Worm (Caenorhabditis elegans) whole organism, L4 larva: ENCODE data around the gene T16G1.4.

ENCODE experiments used
- F49E8.2 ChIP-seq: sonication (generic microtip); optimal IDR thresholded peaks from 2 replicates; lab custom pipeline; 2016; ENCODE audit warnings: missing compliant biosample characterization, mild to moderate bottlenecking, missing genetic modification characterization, borderline replicate concordance
- Y105C5A.15 ChIP-seq: fragments of 200-800 bp; sonication (Bioruptor generic); IDR thresholded peaks from 2 replicates; pipeline ENCODE4 v1.3.6; 2022; ENCODE audit warnings: missing genetic modification characterization, missing compliant biosample characterization
- aha-1 ChIP-seq: fragments of 150-350 bp; peaks from one replicate; lab custom pipeline; 2014; ENCODE audit warnings: missing biosample characterization, missing genetic modification characterization
- ama-1 ChIP-seq: fragments of 150-350 bp; optimal IDR thresholded peaks from 2 replicates; lab custom pipeline; 2014; ENCODE audit warnings: inconsistent platforms, mixed read lengths
- arid-1 ChIP-seq: fragments of 200-800 bp; sonication (Bioruptor generic); conservative IDR thresholded peaks from 2 replicates; pipeline ENCODE4 v1.3.6; 2022; ENCODE audit warnings: missing genetic modification reagents, missing genetic modification characterization, missing compliant biosample characterization
- ceh-44 ChIP-seq: fragments of 200-800 bp; sonication (Bioruptor generic); IDR thresholded peaks from 2 replicates; pipeline ENCODE4 v1.3.6; 2022; ENCODE audit warnings: missing genetic modification reagents, missing genetic modification characterization, missing compliant biosample characterization
- ces-1 ChIP-seq: fragments of 150-350 bp; sonication (generic microtip); optimal IDR thresholded peaks from 4 replicates; lab custom pipeline; 2014; ENCODE audit warnings: missing biosample characterization, missing genetic modification reagents, missing genetic modification characterization
- cey-2 ChIP-seq: sonication (generic microtip); optimal IDR thresholded peaks from 3 replicates; lab custom pipeline; 2017; ENCODE audit warnings: missing genetic modification characterization, mild to moderate bottlenecking, missing compliant biosample characterization, antibody characterized with exemption, borderline replicate concordance; ENCODE audit not compliant: insufficient read depth
- ctbp-1 ChIP-seq: fragments of 200-800 bp; sonication (Bioruptor generic); IDR thresholded peaks from 2 replicates; pipeline ENCODE4 v1.3.6; 2022; ENCODE audit warnings: missing genetic modification reagents, missing genetic modification characterization, missing compliant biosample characterization
- daf-12 ChIP-seq: fragments of 150-350 bp; optimal IDR thresholded peaks from 2 replicates; lab custom pipeline; 2014; ENCODE audit warnings: missing biosample characterization, missing genetic modification reagents, missing genetic modification characterization
- dmd-6 ChIP-seq: fragments of 200-800 bp; sonication (Bioruptor generic); IDR thresholded peaks from 2 replicates; pipeline ENCODE4 v1.3.6; 2022; ENCODE audit warnings: missing genetic modification reagents, missing genetic modification characterization, missing compliant biosample characterization
- dpl-1 ChIP-seq: fragments of 150-350 bp; optimal IDR thresholded peaks from 2 replicates; lab custom pipeline; 2014; ENCODE audit warnings: missing biosample characterization, missing genetic modification reagents, missing genetic modification characterization
- duxl-1 ChIP-seq: sonication (generic microtip); optimal IDR thresholded peaks from 2 replicates; lab custom pipeline; 2016; ENCODE audit warnings: mild to moderate bottlenecking, missing genetic modification characterization, moderate library complexity, missing compliant biosample characterization; ENCODE audit not compliant: poor library complexity
- dve-1 ChIP-seq: sonication (generic microtip); optimal IDR thresholded peaks from 2 replicates; lab custom pipeline; 2017; ENCODE audit warnings: antibody characterized with exemption, mild to moderate bottlenecking, missing genetic modification characterization, missing compliant biosample characterization; ENCODE audit not compliant: insufficient read depth
- egl-43 ChIP-seq: fragments of 200-800 bp; sonication (Bioruptor generic); IDR thresholded peaks from 2 replicates; pipeline ENCODE4 v1.3.6; 2022; ENCODE audit warnings: missing genetic modification reagents, missing genetic modification characterization, missing compliant biosample characterization
- hlh-11 ChIP-seq: fragments of 200-800 bp; sonication (Bioruptor generic); optimal IDR thresholded peaks from 2 replicates; lab custom pipeline; 2018; ENCODE audit warnings: mild to moderate bottlenecking, missing genetic modification characterization, missing compliant biosample characterization
- hlh-30 ChIP-seq: sonication (generic microtip); optimal IDR thresholded peaks from 2 replicates; lab custom pipeline; 2017; ENCODE audit warnings: antibody characterized with exemption, mild to moderate bottlenecking, missing genetic modification characterization, missing compliant biosample characterization; ENCODE audit not compliant: insufficient read depth
- lin-39 ChIP-seq: fragments of 150-350 bp; optimal IDR thresholded peaks from 2 replicates; lab custom pipeline; 2014; ENCODE audit warnings: missing biosample characterization, missing genetic modification reagents, missing genetic modification characterization
- madf-9 ChIP-seq: fragments of 200-800 bp; sonication (Bioruptor generic); conservative IDR thresholded peaks from 2 replicates; pipeline ENCODE4 v1.3.6; 2022; ENCODE audit warnings: missing genetic modification reagents, missing genetic modification characterization, missing compliant biosample characterization
- mxl-2 ChIP-seq: fragments of 200-800 bp; sonication (Bioruptor generic); conservative IDR thresholded peaks from 2 replicates; pipeline ENCODE4 v1.3.6; 2022; ENCODE audit warnings: missing genetic modification reagents, missing genetic modification characterization, missing compliant biosample characterization
- nhr-237 ChIP-seq: sonication (generic microtip); optimal IDR thresholded peaks from 2 replicates; lab custom pipeline; 2017; ENCODE audit warnings: missing biosample characterization, missing genetic modification characterization
- nhr-48 ChIP-seq: sonication (generic microtip); optimal IDR thresholded peaks from 2 replicates; lab custom pipeline; 2016; ENCODE audit warnings: mild to moderate bottlenecking, missing genetic modification characterization, missing compliant biosample characterization
- pqm-1 ChIP-seq: sonication (generic microtip); optimal IDR thresholded peaks from 2 replicates; lab custom pipeline; 2017; ENCODE audit warnings: missing biosample characterization, missing genetic modification characterization
- snpc-4 ChIP-seq: fragments of 150-350 bp; optimal IDR thresholded peaks from 2 replicates; lab custom pipeline; 2014; ENCODE audit warnings: missing biosample characterization, missing genetic modification characterization
- spr-3 ChIP-seq: fragments of 200-800 bp; sonication (Bioruptor generic); optimal IDR thresholded peaks from 2 replicates; lab custom pipeline; 2018; ENCODE audit warnings: mild to moderate bottlenecking, missing genetic modification characterization, missing compliant biosample characterization
- tag-97 ChIP-seq: fragments of 200-800 bp; sonication (Bioruptor generic); IDR thresholded peaks from 2 replicates; pipeline ENCODE4 v1.3.6; 2022; ENCODE audit warnings: missing genetic modification characterization, missing compliant biosample characterization
- tra-1 ChIP-seq: fragments of 200-800 bp; sonication (Bioruptor generic); IDR thresholded peaks from 2 replicates; pipeline ENCODE4 v1.3.6; 2022; ENCODE audit warnings: missing genetic modification reagents, missing genetic modification characterization, missing compliant biosample characterization
- unc-130 ChIP-seq: sonication (generic microtip); optimal IDR thresholded peaks from 2 replicates; lab custom pipeline; 2016; ENCODE audit warnings: missing genetic modification reagents, missing genetic modification characterization, missing compliant biosample characterization
- unc-62 ChIP-seq, 3 experiments: fragments of 150-350 bp in 1 of 3; sonication (generic microtip); optimal IDR thresholded peaks in 2 of 3; peaks in 1 of 3; 1 replicate in 1 of 3; 2 replicates in 2 of 3; lab custom pipeline; 2014 to 2017; ENCODE audit warnings: missing biosample characterization in 3 of 3, missing genetic modification characterization in 3 of 3, missing genetic modification reagents in 3 of 3, missing genotype in 1 of 3
- vab-7 ChIP-seq: fragments of 200-800 bp; sonication (Bioruptor generic); IDR thresholded peaks from 2 replicates; pipeline ENCODE4 v1.3.6; 2022; ENCODE audit warnings: missing genetic modification reagents, missing genetic modification characterization, missing compliant biosample characterization
- zfp-3 ChIP-seq: fragments of 200-800 bp; sonication (Bioruptor generic); conservative IDR thresholded peaks from 2 replicates; pipeline ENCODE4 v1.3.6; 2022; ENCODE audit warnings: missing genetic modification reagents, missing genetic modification characterization, missing compliant biosample characterization

Gene T16G1.4

ce11 chrV:12907436-12907835 is 34.2 kb downstream of the T16G1.4 start:
- TF ChIP-seq cey-2 (tag; lab: Kevin White, UChicago), result no peak
- no peak for TF ChIP-seq Y105C5A.15
- TF ChIP-seq egl-43 (GFP tag; lab: Robert Waterston, UW), result no peak
- no peak for TF ChIP-seq mxl-2
- no peak for TF ChIP-seq arid-1
- TF ChIP-seq hlh-11, result no peak
- no peak for TF ChIP-seq pqm-1
- TF ChIP-seq dmd-6 (GFP tag; lab: Robert Waterston, UW), result no peak
- TF ChIP-seq duxl-1, result no peak
- no peak for TF ChIP-seq lin-39 (tag; lab: Kevin White, UChicago)
- no peak for TF ChIP-seq daf-12 (tag; lab: Kevin White, UChicago)
- no peak for TF ChIP-seq ctbp-1 (GFP tag; lab: Robert Waterston, UW)
- TF ChIP-seq F49E8.2 (tag; lab: Kevin White, UChicago), result no peak

- TF ChIP-seq hlh-30, result no peak
- TF ChIP-seq unc-62 (GFP tag; optimal IDR thresholded peaks at IDR 0.05 in 1 of 2; lab: Kevin White, UChicago), result peak in 1 of 2 experiments; percentile 18
- no peak for TF ChIP-seq unc-62 (tag; optimal IDR thresholded peaks at IDR 0.05; lab: Kevin White, UChicago)
These were observed 34.9 kb downstream of the T16G1.4 start, which contains the start of gene ttr-29 for ce11 chrV:12906732-12907131. Gene ttr-29, minus strand, starts transcription at chrV:12906832.

- TF ChIP-seq unc-62 (GFP tag; optimal IDR thresholded peaks at IDR 0.05 in 1 of 2; lab: Kevin White, UChicago) (peak in 1 of 2 experiments; percentile 79), unc-62 (tag; optimal IDR thresholded peaks at IDR 0.05; lab: Kevin White, UChicago) (no peak), madf-9 (GFP tag; lab: Robert Waterston, UW) (no peak)
These were observed 36.6 kb downstream of the T16G1.4 start, which contains the start of gene ttr-28 for ce11 chrV:12905074-12905473. Gene ttr-28, minus strand, starts transcription at chrV:12905174.

- no peak for TF ChIP-seq ceh-44
- TF ChIP-seq unc-130, result no peak
- no peak for TF ChIP-seq nhr-48 (tag; lab: Kevin White, UChicago)
- TF ChIP-seq nhr-237, result no peak
- no peak for TF ChIP-seq daf-12 (tag; lab: Kevin White, UChicago)
- TF ChIP-seq ama-1, result no peak
- no peak for TF ChIP-seq vab-7
- no peak for TF ChIP-seq dve-1 (tag; lab: Kevin White, UChicago)
- no peak for TF ChIP-seq tra-1 (GFP tag; lab: Robert Waterston, UW)
- TF ChIP-seq ces-1 (GFP tag; lab: Kevin White, UChicago), result no peak
- no peak for TF ChIP-seq spr-3 (GFP tag; lab: Kevin White, UChicago)
- no peak for TF ChIP-seq zfp-3 (GFP tag; lab: Robert Waterston, UW)
- TF ChIP-seq dpl-1, result no peak
- no peak for TF ChIP-seq tag-97 (GFP tag; lab: Robert Waterston, UW)
- TF ChIP-seq snpc-4, result no peak
These were observed 37.6 kb downstream of the T16G1.4 start, which contains the start of gene ttr-27 for ce11 chrV:12904054-12904453. Gene ttr-27, minus strand, starts transcription at chrV:12904098.

ce11 chrV:12901301-12901700 is 40.3 kb downstream of the T16G1.4 start:
- TF ChIP-seq ces-1 (GFP tag; lab: Kevin White, UChicago) (peak; percentile 46), snpc-4 (no peak), aha-1 (tag; lab: Kevin White, UChicago) (peak; percentile 49)
- TF ChIP-seq, all 104 proteins: peak for 2
